Worm (Caenorhabditis elegans): ENCODE results near the gene gst-34.

gst-34 gene

ce11 chrII:15167340-15167739 lies 15.7 kb downstream of the gst-34 start, which contains the start of gene gst-28:
gst-28 (minus strand) TSS chrII:15167577.
- TF ChIP-seq tbx-37 (GFP tag; conservative IDR thresholded peaks at IDR 0.05) (no peak), pes-1 (GFP tag; IDR thresholded peaks at IDR 0.05) (no peak), F13C5.2 (tag; optimal IDR thresholded peaks at IDR 0.05) (no peak), tra-4 (tag; optimal IDR thresholded peaks at IDR 0.05) (no peak), ceh-36 (tag; optimal IDR thresholded peaks at IDR 0.05) (no peak), sea-1 (GFP tag; conservative IDR thresholded peaks at IDR 0.05) (no peak), hnd-1 (tag; optimal IDR thresholded peaks at IDR 0.05) (no peak), B0310.2 (tag; optimal IDR thresholded peaks at IDR 0.05) (no peak), hmg-4 (GFP tag; optimal IDR thresholded peaks at IDR 0.05) (no peak), hmbx-1 (tag; optimal IDR thresholded peaks at IDR 0.05) (no peak)

DNA sequence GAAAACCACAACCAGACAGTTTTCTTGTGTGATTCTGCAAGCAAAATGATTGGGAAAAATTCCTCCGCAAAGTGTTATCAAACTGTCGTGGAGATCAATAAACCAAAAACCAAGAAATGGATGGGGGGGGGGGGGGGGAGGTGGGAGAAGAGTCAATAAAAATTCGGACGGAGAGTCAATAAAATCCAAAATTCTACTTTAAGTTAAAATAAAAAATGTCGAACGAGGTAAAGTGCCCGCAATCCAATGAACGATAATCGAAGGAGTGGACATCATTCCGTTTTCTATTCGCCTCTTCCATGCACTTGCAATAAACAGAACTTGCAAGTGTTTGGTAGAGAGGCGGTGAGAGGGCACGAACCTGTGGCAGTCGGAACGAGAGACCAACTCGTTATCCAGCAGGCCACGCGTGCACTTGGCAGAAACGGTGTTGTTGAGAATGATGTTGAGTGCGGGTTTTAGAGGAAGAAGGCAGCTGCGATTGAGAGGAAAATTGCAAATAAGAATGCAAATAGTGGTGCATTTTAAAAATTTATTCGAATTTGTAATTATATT lies 17.3 kb downstream of the gst-34 start, which contains the start of gene gst-27:
TSS of gene gst-27 (minus strand) at position 51 of the 555 bp plus-strand sequence.
- TF ChIP-seq F13C5.2 (tag; optimal IDR thresholded peaks at IDR 0.05) (peak; percentile 92), hnd-1 (tag; optimal IDR thresholded peaks at IDR 0.05) (peak; percentile 79), tbx-37 (GFP tag; conservative IDR thresholded peaks at IDR 0.05) (peak; percentile 75), flt-1 (GFP tag; IDR thresholded peaks at IDR 0.05) (peak; percentile 90), scrt-1 (GFP tag; IDR thresholded peaks at IDR 0.05) (peak; percentile 91), sea-1 (GFP tag; conservative IDR thresholded peaks at IDR 0.05) (peak; percentile 86), hmbx-1 (tag; optimal IDR thresholded peaks at IDR 0.05) (peak; percentile 43), pes-1 (GFP tag; IDR thresholded peaks at IDR 0.05) (peak; percentile 88), ceh-13 (GFP tag; optimal IDR thresholded peaks at IDR 0.05) (peak; percentile 75), hmg-4 (GFP tag; optimal IDR thresholded peaks at IDR 0.05) (peak; percentile 92), ets-7 (tag; optimal IDR thresholded peaks at IDR 0.05) (peak; percentile 65), tra-4 (tag; optimal IDR thresholded peaks at IDR 0.05) (peak; percentile 33), tbx-11 (GFP tag; IDR thresholded peaks at IDR 0.05) (peak; percentile 86), aly-1 (tag; optimal IDR thresholded peaks at IDR 0.05) (peak; percentile 82), ceh-36 (tag; optimal IDR thresholded peaks at IDR 0.05) (peak; percentile 81), B0310.2 (tag; optimal IDR thresholded peaks at IDR 0.05) (peak; percentile 76), ama-1 (optimal IDR thresholded peaks at IDR 0.05) (no peak)

ce11 chrII:15164453-15164852 lies 18.6 kb downstream of the gst-34 start, which contains the start of gene gst-26:
gst-26 (minus strand) TSS chrII:15164553.
- no peak for TF ChIP-seq tbx-37 (GFP tag; conservative IDR thresholded peaks at IDR 0.05)
- TF ChIP-seq ceh-36 (tag; optimal IDR thresholded peaks at IDR 0.05), result no peak
- no peak for TF ChIP-seq ceh-13 (GFP tag; optimal IDR thresholded peaks at IDR 0.05)
- TF ChIP-seq B0310.2 (tag; optimal IDR thresholded peaks at IDR 0.05), result no peak
- no peak for TF ChIP-seq tra-4 (tag; optimal IDR thresholded peaks at IDR 0.05)
- no peak for TF ChIP-seq hmbx-1 (tag; optimal IDR thresholded peaks at IDR 0.05)
- TF ChIP-seq hnd-1 (tag; optimal IDR thresholded peaks at IDR 0.05), result no peak
- TF ChIP-seq pes-1 (GFP tag; IDR thresholded peaks at IDR 0.05), result no peak

DNA sequence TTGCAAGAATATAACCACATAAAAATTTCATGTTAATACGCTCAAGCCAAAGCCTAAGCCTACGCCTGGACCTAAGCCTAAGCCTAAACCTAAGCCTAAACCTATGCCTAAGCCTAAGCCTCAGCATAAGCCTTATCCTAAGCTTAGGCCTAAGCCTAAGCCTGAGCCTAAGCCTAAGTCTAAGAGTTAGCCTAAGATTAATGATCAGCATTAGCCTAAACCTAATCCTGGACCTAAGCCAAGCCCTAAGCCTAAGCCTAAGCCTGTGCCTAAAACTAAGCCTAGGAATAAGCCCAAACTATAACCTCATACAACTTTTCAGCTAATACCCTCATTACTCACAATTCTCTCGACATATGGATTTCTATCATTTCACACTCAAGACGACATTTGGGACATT lies 24.7 kb downstream of the gst-34 start:
- no peak for TF ChIP-seq tra-4 (tag; optimal IDR thresholded peaks at IDR 0.05)
- TF ChIP-seq ceh-36 (tag; optimal IDR thresholded peaks at IDR 0.05), result peak; percentile 82

DNA sequence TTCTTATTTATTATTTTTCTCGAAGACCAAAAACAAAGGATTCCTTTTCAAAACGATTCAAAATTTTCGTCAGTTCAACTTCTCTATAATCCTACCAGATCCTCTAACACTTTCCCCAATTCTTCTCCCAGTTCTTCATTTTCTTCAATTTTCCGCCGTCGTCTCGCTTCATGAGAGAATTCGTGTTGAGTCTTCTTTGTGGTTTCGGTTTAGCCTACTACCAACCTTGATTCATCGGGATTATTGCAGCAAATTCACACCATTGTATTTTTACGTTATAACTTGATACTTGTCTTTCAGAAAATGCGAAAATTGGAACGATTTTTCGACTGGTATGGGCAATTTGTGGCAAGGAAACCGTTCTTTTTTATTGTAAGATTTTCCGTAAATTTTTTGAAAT lies 25.2 kb downstream of the gst-34 start, which contains the start of gene ptr-20:
TSS of gene ptr-20 (plus strand) at position 301 of the 400 bp plus-strand sequence.
- TF ChIP-seq B0310.2 (tag; optimal IDR thresholded peaks at IDR 0.05), result no peak
- no peak for TF ChIP-seq hmbx-1 (tag; optimal IDR thresholded peaks at IDR 0.05)
- no peak for TF ChIP-seq aly-1 (tag; optimal IDR thresholded peaks at IDR 0.05)
- no peak for TF ChIP-seq scrt-1 (GFP tag; IDR thresholded peaks at IDR 0.05)
- TF ChIP-seq ceh-36 (tag; optimal IDR thresholded peaks at IDR 0.05), result no peak
- no peak for TF ChIP-seq ets-7 (tag; optimal IDR thresholded peaks at IDR 0.05)
- TF ChIP-seq pes-1 (GFP tag; IDR thresholded peaks at IDR 0.05), result no peak
- no peak for TF ChIP-seq flt-1 (GFP tag; IDR thresholded peaks at IDR 0.05)
- no peak for TF ChIP-seq tbx-37 (GFP tag; conservative IDR thresholded peaks at IDR 0.05)
- TF ChIP-seq hmg-4 (GFP tag; optimal IDR thresholded peaks at IDR 0.05), result no peak
- no peak for TF ChIP-seq tbx-11 (GFP tag; IDR thresholded peaks at IDR 0.05)
- no peak for TF ChIP-seq tra-4 (tag; optimal IDR thresholded peaks at IDR 0.05)
- TF ChIP-seq sea-1 (GFP tag; conservative IDR thresholded peaks at IDR 0.05), result no peak
- TF ChIP-seq ama-1 (optimal IDR thresholded peaks at IDR 0.05), result no peak
- no peak for TF ChIP-seq F13C5.2 (tag; optimal IDR thresholded peaks at IDR 0.05)
- TF ChIP-seq hnd-1 (tag; optimal IDR thresholded peaks at IDR 0.05), result no peak
- no peak for TF ChIP-seq ceh-13 (GFP tag; optimal IDR thresholded peaks at IDR 0.05)

ce11 chrII:15148442-15148841 lies 34.6 kb downstream of the gst-34 start:
- TF ChIP-seq ceh-13 (GFP tag; optimal IDR thresholded peaks at IDR 0.05) (no peak), hmg-4 (GFP tag; optimal IDR thresholded peaks at IDR 0.05) (no peak), F13C5.2 (tag; optimal IDR thresholded peaks at IDR 0.05) (no peak), hmbx-1 (tag; optimal IDR thresholded peaks at IDR 0.05) (no peak), ets-7 (tag; optimal IDR thresholded peaks at IDR 0.05) (no peak), flt-1 (GFP tag; IDR thresholded peaks at IDR 0.05) (no peak), aly-1 (tag; optimal IDR thresholded peaks at IDR 0.05) (no peak), ama-1 (optimal IDR thresholded peaks at IDR 0.05) (no peak), tbx-11 (GFP tag; IDR thresholded peaks at IDR 0.05) (no peak), pes-1 (GFP tag; IDR thresholded peaks at IDR 0.05) (no peak)

- TF ChIP-seq ceh-13 (GFP tag; optimal IDR thresholded peaks at IDR 0.05), result no peak
- TF ChIP-seq aly-1 (tag; optimal IDR thresholded peaks at IDR 0.05), result no peak
- no peak for TF ChIP-seq ets-7 (tag; optimal IDR thresholded peaks at IDR 0.05)
- TF ChIP-seq ceh-36 (tag; optimal IDR thresholded peaks at IDR 0.05), result no peak
- no peak for TF ChIP-seq hmg-4 (GFP tag; optimal IDR thresholded peaks at IDR 0.05)
- no peak for TF ChIP-seq hnd-1 (tag; optimal IDR thresholded peaks at IDR 0.05)
- no peak for TF ChIP-seq ama-1 (optimal IDR thresholded peaks at IDR 0.05)
- TF ChIP-seq tra-4 (tag; optimal IDR thresholded peaks at IDR 0.05), result no peak
- no peak for TF ChIP-seq sea-1 (GFP tag; conservative IDR thresholded peaks at IDR 0.05)
- TF ChIP-seq F13C5.2 (tag; optimal IDR thresholded peaks at IDR 0.05), result no peak
- TF ChIP-seq flt-1 (GFP tag; IDR thresholded peaks at IDR 0.05), result no peak
- no peak for TF ChIP-seq tbx-37 (GFP tag; conservative IDR thresholded peaks at IDR 0.05)
Observed at ce11 chrII:15145594-15145993, 37.4 kb downstream of the gst-34 start, which contains the start of gene Y53F4B.27. Y53F4B.27 (plus strand) TSS chrII:15145894.
